Fruit fly (Drosophila melanogaster) ovary, adult (tissue): ENCODE data around the gene bip1.
A peak's percentile ranks its signal among the peaks of the same experiment; 100 is the strongest.

ENCODE experiments used
- CG17801 ChIP-seq: fragments of 200-800 bp; optimal IDR thresholded peaks from 2 replicates; lab custom pipeline; 2019; ENCODE audit warnings: missing biosample characterization, mild to moderate bottlenecking, missing genetic modification characterization, moderate library complexity; ENCODE audit not compliant: partially characterized antibody

Gene bip1

DNA sequence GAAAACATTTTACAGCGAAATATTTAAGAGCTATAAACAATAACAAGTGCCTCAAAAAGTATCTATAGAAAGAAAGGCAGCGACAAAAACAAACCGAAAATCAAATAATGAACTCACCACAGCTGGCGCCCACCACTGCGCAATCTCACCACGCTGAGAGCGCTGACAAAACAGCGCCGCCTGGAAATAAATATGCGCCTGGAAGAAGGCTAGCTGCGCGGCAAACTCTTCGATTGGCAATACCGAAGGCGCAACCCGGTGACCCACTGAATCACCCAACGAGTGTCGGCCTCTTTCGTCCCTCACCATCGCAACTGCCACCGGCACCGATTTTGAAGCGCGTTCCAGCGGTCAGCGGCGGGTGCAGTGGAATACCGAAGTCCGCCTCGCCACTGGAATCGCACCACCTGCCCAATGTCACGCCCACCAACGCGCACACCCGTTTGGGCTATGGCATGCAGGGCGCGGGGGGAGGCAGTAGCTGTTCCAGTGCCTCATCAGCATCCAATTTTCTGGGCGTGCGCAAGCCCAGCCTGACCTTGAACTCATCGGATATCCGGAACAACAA lies 13.3 kb upstream of the bip1 start:
- TF ChIP-seq CG17801 (GFP tag; lab: Kevin White, UChicago) = no peak

- TF ChIP-seq CG17801 (GFP tag; lab: Kevin White, UChicago) = no peak
These were observed 12.7 kb upstream of the bip1 start for dm6 chr3L:8071192-8071591.

DNA sequence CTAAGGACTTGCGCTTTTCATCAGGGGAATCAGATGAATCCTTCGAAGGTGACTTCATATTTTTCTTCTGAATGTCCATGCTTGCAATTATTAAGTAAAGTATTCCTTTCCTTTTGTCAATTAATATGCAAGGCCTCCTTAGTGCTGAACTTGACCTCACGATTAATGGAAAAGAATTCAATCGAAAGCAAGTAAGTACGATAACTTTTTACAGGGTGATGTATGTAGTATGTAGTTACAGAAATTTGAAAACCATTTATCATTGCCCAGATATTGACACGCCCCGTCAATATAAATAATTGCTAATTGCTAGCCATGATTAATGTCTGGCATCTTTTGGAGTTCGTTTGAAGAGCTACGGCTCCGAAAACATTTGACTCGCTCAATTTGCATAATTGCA lies 11.3 kb upstream of the bip1 start, which contains the start of gene CG42591:
CG42591 (minus strand) TSS at position 101 of the 400 bp plus-strand sequence.
- TF ChIP-seq CG17801 (GFP tag; lab: Kevin White, UChicago) = no peak

dm6 chr3L:8069167-8069566 lies 10.7 kb upstream of the bip1 start, which contains the start of gene CG42590:
Gene CG42590, minus strand, starts transcription at chr3L:8069267.
- no peak for TF ChIP-seq CG17801 (GFP tag; lab: Kevin White, UChicago)

DNA sequence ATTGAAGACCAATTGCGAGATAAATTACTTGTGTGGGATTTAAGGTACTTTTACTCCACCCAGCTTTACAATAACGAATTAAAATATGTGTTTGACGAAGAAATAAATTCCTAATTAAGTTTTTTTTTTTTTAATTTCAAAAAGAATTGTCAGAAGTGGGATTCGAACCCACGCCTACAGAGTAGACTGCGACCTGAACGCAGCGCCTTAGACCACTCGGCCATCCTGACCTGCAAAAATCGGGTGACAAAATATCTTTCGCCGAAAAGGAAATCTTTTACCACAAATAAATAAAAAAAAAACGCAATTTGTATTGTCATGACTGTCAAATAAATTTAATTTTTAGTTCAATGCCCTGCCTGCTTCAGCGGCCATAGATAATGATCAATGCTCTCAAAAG lies 9.5 kb upstream of the bip1 start:
- no peak for TF ChIP-seq CG17801 (GFP tag; lab: Kevin White, UChicago)

DNA sequence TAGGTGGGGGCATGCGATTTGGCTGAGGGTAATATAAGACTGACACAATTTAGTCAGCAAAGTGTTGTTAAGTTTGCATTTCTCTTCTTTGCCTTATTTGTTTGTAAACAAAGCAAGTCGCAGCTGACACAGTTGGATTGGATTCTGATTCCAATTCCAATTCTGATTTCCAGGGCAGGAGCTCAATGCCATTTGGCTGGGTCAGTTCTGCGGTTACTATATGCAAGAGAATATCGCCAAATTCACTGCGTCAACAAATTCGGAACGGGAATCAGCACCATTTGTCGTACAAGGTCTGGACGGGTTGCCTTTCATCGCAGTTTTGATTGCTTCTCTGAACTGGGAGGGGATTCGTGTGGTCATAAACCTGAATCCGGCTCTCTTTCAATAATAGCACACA lies 9.0 kb upstream of the bip1 start:
- TF ChIP-seq CG17801 (GFP tag; lab: Kevin White, UChicago) = no peak

- TF ChIP-seq CG17801 (GFP tag; lab: Kevin White, UChicago) = no peak
These were observed 7.3 kb upstream of the bip1 start for dm6 chr3L:8065575-8066410.

DNA sequence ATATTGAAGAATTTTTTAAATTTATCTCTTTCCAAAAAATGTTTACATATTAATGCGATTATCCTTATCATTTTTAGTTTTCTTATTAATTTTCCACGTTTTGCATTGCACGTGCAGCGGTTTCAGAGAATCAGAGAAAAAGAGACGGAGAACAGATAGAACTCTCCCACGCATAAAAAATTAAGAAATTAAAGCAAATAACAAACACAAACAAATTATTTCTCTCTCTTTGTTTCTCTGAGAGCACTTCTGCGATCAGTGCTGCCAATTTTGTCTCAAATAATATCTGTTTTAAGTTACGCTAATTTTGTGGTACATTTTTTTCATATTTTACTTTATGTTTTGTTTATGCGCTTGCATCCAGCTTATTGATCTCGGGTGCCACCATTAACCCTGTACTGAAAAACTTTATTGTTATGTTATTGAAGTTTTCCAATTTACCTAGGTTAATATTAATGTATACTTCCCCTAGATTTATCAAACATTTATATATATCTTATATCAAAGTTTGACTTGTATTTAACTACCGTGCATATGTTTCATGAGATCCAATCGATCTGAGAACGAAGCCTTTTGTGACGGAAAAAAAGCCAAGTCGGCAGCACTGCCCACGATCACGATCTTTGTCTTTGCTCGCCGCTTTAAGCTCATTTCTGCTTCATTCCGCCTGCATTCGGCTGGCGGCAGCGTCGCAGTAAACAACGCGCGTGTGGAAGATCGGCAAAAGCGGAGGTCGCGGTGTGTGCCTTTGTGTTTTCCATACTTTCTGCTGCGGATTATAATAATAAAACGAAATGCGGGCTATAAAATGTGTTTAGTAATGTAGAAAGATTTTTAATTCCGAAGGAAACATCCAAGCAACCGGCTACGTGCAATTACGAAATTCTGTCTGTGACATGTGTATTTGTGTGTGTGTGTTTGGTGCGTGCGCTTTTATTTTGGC lies 5.0 kb upstream of the bip1 start, which contains the start of gene Sarm:
Sarm (plus strand) TSS at position 661 of the 943 bp plus-strand sequence.
- peak; percentile 62 for TF ChIP-seq CG17801 (GFP tag; lab: Kevin White, UChicago)

DNA sequence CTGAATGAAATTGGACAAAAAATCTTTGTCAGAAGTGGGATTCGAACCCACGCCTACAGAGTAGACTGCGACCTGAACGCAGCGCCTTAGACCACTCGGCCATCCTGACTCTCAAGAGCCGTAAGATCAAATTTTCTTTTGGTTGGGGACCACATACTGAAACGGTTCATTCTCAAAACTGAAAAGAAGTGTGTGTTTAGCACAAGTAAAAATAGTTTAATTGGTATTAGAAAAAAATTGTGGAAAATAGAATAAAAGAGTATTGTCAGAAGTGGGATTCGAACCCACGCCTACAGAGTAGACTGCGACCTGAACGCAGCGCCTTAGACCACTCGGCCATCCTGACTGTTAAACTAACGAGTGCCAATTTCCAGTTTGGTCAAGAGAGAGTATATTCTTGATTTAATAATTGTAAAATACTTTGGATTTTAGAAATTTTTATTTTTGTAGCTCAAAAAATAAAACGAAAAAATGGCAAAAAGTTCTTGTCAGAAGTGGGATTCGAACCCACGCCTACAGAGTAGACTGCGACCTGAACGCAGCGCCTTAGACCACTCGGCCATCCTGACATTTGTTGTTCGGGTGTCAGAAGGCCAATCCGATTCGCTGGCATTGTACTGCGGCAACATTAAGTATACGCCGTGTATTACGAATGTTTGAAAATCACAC lies 1.8 kb upstream of the bip1 start:
- peak; percentile 21 for TF ChIP-seq CG17801 (GFP tag; lab: Kevin White, UChicago)

DNA sequence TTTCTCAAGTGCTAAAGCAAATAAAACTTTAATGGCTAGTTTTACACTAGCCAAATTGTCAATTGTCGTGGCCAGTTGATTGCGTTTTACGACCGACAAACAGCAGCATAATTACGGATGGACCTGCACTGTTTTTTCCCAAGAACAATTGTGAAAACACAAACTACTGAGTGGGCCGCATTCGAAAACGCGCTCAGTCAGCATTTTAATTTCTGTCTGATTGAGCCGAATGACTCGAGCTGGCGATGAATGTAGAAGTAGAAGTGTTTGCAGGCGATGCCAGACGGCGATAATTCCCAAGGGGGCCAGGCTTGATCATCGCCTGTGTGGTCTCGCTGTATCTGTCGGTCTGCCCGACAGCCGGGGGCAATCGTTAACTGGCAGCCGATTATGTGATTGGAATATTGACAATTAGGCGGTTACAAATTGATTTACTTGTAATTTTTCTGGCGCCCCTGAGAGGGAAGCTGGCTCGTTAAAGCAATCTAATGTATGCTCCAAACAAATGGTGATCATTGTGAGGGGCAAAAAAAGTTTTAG lies 1.2 kb upstream of the bip1 start:
- no peak for TF ChIP-seq CG17801 (GFP tag; lab: Kevin White, UChicago)

DNA sequence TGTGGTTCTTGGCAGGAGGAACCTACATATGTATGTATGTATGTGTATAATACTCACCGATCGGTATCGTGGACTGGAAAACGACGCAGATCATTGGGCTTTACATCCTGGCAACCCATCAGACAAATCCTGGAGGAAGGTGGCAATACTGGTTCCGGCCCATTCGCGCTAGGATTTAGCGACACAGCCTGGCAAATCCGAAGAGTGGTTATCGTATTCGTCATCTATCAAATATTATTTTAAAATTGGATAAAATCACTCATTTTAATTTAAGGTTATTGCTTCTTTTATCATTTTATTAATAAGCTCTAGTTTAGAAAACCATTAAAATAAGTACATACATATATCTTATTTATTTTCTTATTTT lies 707 bp downstream of the bip1 start:
- no peak for TF ChIP-seq CG17801 (GFP tag; lab: Kevin White, UChicago)

DNA sequence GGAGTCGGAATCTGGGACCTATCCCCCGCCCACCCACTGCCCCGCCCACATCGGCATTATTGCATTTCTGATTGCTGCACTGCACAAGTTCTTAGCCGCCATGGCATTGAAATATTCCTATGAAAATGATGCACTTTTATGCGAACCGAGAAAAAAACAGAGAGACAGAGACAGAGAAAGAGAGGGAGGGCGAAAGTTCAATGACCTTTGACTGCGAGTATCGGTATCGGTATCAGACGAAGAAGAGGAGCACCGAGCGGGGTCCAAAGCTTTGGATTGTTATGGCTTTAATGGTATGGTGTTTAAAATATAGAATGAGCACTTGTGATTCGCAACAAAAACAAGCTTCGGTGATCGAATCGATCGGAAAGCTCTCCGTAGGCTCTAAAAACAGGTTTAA lies 1.1 kb downstream of the bip1 start:
- no peak for TF ChIP-seq CG17801 (GFP tag; lab: Kevin White, UChicago)

dm6 chr3L:8056740-8057253 lies 1.7 kb downstream of the bip1 start:
- peak; percentile 52 for TF ChIP-seq CG17801 (GFP tag; lab: Kevin White, UChicago)

DNA sequence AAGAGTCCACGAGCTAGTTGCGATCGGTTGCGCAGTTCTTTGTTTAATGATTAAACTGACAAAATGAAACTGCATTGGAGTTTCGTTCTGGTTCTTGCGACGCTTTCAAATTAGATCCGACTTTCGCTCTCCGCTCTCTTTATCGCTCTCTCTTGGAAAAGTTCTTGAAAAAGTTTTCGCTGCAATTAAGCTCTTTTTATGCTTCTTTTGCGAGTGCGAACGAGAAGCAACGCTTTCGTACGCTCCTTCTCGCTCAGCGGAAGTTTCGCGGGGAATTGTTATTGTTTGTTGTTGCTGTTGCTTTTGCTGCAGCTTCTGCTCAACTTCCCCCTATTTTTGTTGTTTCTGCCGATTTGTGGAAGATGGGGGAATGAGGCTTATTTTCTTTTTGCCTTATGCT lies 2.2 kb downstream of the bip1 start:
- TF ChIP-seq CG17801 (GFP tag; lab: Kevin White, UChicago) = no peak
